Worm (Caenorhabditis elegans) whole organism, late embryonic: ENCODE results near the gene C44E12.1.

Experiments used
- ama-1 ChIP-seq: fragments of 150-350 bp; optimal IDR thresholded peaks from 2 replicates; lab custom pipeline; 2014
- ceh-31 ChIP-seq: sonication (generic microtip); optimal IDR thresholded peaks from 2 replicates; lab custom pipeline; 2016; ENCODE audit warnings: missing genetic modification characterization, missing compliant biosample characterization
- hlh-13 ChIP-seq: fragments of 200-800 bp; sonication (Bioruptor generic); optimal IDR thresholded peaks from 2 replicates; lab custom pipeline; 2018; ENCODE audit warnings: mild to moderate bottlenecking, missing genetic modification characterization, missing compliant biosample characterization
- lin-11 ChIP-seq: fragments of 200-800 bp; sonication (Bioruptor generic); optimal IDR thresholded peaks from 2 replicates; lab custom pipeline; 2018; ENCODE audit warnings: mild to moderate bottlenecking, missing genetic modification characterization, missing compliant biosample characterization
- pros-1 ChIP-seq: fragments of 150-350 bp; optimal IDR thresholded peaks from 2 replicates; lab custom pipeline; 2014; ENCODE audit warnings: missing biosample characterization, missing genetic modification reagents, missing genetic modification characterization
- rnt-1 ChIP-seq: sonication (generic microtip); optimal IDR thresholded peaks from 2 replicates; lab custom pipeline; 2016; ENCODE audit warnings: missing genetic modification characterization, missing compliant biosample characterization

- TF ChIP-seq ama-1 (no peak), pros-1 (tag; lab: Kevin White, UChicago) (no peak), hlh-13 (GFP tag; lab: Kevin White, UChicago) (no peak), lin-11 (tag; lab: Kevin White, UChicago) (no peak), ceh-31 (peak; percentile 4), rnt-1 (no peak)
Observed at ce11 chrX:7562625-7563024, 34.1 kb upstream of the C44E12.1 start, which contains the start of gene sto-1.
